Worm (Caenorhabditis elegans) whole organism, late embryonic: Measurements from ENCODE around the gene C27A2.12.

Source experiments
- C08G9.2 ChIP-seq: sonication (generic microtip); optimal IDR thresholded peaks from 2 replicates; lab custom pipeline; 2016; ENCODE audit warnings: mild to moderate bottlenecking, missing genetic modification characterization, moderate library complexity, missing compliant biosample characterization
- C38D4.7 ChIP-seq: fragments of 200-800 bp; sonication (Bioruptor generic); optimal IDR thresholded peaks from 2 replicates; lab custom pipeline; 2018; ENCODE audit warnings: mild to moderate bottlenecking, missing genetic modification characterization, moderate library complexity, missing compliant biosample characterization
- F13H6.1 ChIP-seq: sonication (generic microtip); optimal IDR thresholded peaks from 2 replicates; lab custom pipeline; 2016; ENCODE audit warnings: missing genetic modification characterization, missing compliant biosample characterization
- K02D7.2 ChIP-seq: sonication (generic microtip); optimal IDR thresholded peaks from 2 replicates; lab custom pipeline; 2017; ENCODE audit warnings: mild to moderate bottlenecking, missing genetic modification characterization, missing compliant biosample characterization
- K09A11.1 ChIP-seq: sonication (generic microtip); optimal IDR thresholded peaks from 2 replicates; lab custom pipeline; 2017; ENCODE audit warnings: antibody characterized with exemption, mild to moderate bottlenecking, missing genetic modification characterization, missing compliant biosample characterization; ENCODE audit not compliant: insufficient read depth
- Y22D7AL.16 ChIP-seq: sonication (generic microtip); optimal IDR thresholded peaks from 2 replicates; lab custom pipeline; 2016; ENCODE audit warnings: missing genetic modification characterization, missing compliant biosample characterization
- ahr-1 ChIP-seq: sonication (generic microtip); optimal IDR thresholded peaks from 2 replicates; lab custom pipeline; 2016; ENCODE audit warnings: missing genetic modification characterization, missing compliant biosample characterization
- ceh-18 ChIP-seq: sonication (generic microtip); optimal IDR thresholded peaks from 2 replicates; lab custom pipeline; 2016; ENCODE audit warnings: missing genetic modification characterization, missing compliant biosample characterization
- ceh-19 ChIP-seq: fragments of 200-800 bp; sonication (Bioruptor generic); optimal IDR thresholded peaks from 2 replicates; lab custom pipeline; 2018; ENCODE audit warnings: mild to moderate bottlenecking, missing genetic modification characterization, missing compliant biosample characterization
- ceh-2 ChIP-seq: sonication (generic microtip); optimal IDR thresholded peaks from 2 replicates; lab custom pipeline; 2016; ENCODE audit warnings: missing genotype, missing genetic modification characterization, missing compliant biosample characterization
- ceh-22 ChIP-seq: sonication (generic microtip); optimal IDR thresholded peaks from 2 replicates; lab custom pipeline; 2017; ENCODE audit warnings: missing biosample characterization, missing genetic modification characterization
- ceh-24 ChIP-seq: sonication (generic microtip); optimal IDR thresholded peaks from 2 replicates; lab custom pipeline; 2016; ENCODE audit warnings: mild to moderate bottlenecking, missing genetic modification characterization, missing compliant biosample characterization
- ceh-30 ChIP-seq: fragments of 150-350 bp; optimal IDR thresholded peaks from 2 replicates; lab custom pipeline; 2014; ENCODE audit warnings: missing biosample characterization, missing genetic modification characterization
- ceh-45 ChIP-seq: fragments of 200-800 bp; sonication (Bioruptor generic); IDR thresholded peaks from 2 replicates; pipeline ENCODE4 v1.3.6; 2022; ENCODE audit warnings: missing genetic modification reagents, missing genetic modification characterization, missing compliant biosample characterization
- ceh-48 ChIP-seq: sonication (generic microtip); optimal IDR thresholded peaks from 2 replicates; lab custom pipeline; 2016; ENCODE audit warnings: missing genetic modification characterization, inconsistent platforms, missing compliant biosample characterization
- ceh-6 ChIP-seq: fragments of 200-800 bp; sonication (Bioruptor generic); optimal IDR thresholded peaks from 2 replicates; lab custom pipeline; 2018; ENCODE audit warnings: mild to moderate bottlenecking, missing genetic modification characterization, missing compliant biosample characterization
- ceh-9 ChIP-seq: sonication (generic microtip); optimal IDR thresholded peaks from 2 replicates; lab custom pipeline; 2016; ENCODE audit warnings: mild to moderate bottlenecking, missing genetic modification characterization, inconsistent platforms, missing compliant biosample characterization
- dve-1 ChIP-seq: sonication (generic microtip); optimal IDR thresholded peaks from 2 replicates; lab custom pipeline; 2017; ENCODE audit warnings: antibody characterized with exemption, mild to moderate bottlenecking, missing genetic modification characterization, missing compliant biosample characterization
- elt-2 ChIP-seq: sonication (generic microtip); optimal IDR thresholded peaks from 2 replicates; lab custom pipeline; 2016; ENCODE audit warnings: missing genetic modification reagents, missing genetic modification characterization, missing compliant biosample characterization
- elt-4 ChIP-seq: sonication (generic microtip); optimal IDR thresholded peaks from 2 replicates; lab custom pipeline; 2016; ENCODE audit warnings: missing genetic modification characterization, missing compliant biosample characterization
- fkh-10 ChIP-seq: fragments of 150-350 bp; optimal IDR thresholded peaks from 2 replicates; lab custom pipeline; 2014; ENCODE audit warnings: missing biosample characterization, missing genetic modification reagents, missing genetic modification characterization
- hlh-15 ChIP-seq: sonication (generic microtip); optimal IDR thresholded peaks from 2 replicates; lab custom pipeline; 2016; ENCODE audit warnings: missing genetic modification characterization, missing compliant biosample characterization
- hlh-30 ChIP-seq: sonication (generic microtip); optimal IDR thresholded peaks from 2 replicates; lab custom pipeline; 2017; ENCODE audit warnings: antibody characterized with exemption, missing genetic modification characterization, missing compliant biosample characterization; ENCODE audit not compliant: insufficient read depth
- hlh-6 ChIP-seq: sonication (generic microtip); optimal IDR thresholded peaks from 2 replicates; lab custom pipeline; 2016; ENCODE audit warnings: missing genotype, missing genetic modification characterization, missing compliant biosample characterization
- lim-6 ChIP-seq: sonication (generic microtip); optimal IDR thresholded peaks from 2 replicates; lab custom pipeline; 2016; ENCODE audit warnings: missing genetic modification characterization, missing compliant biosample characterization
- lin-11 ChIP-seq: fragments of 200-800 bp; sonication (Bioruptor generic); optimal IDR thresholded peaks from 2 replicates; lab custom pipeline; 2018; ENCODE audit warnings: mild to moderate bottlenecking, missing genetic modification characterization, missing compliant biosample characterization
- madf-2 ChIP-seq: sonication (generic microtip); optimal IDR thresholded peaks from 2 replicates; lab custom pipeline; 2017; ENCODE audit warnings: missing genetic modification characterization, missing compliant biosample characterization
- mec-3 ChIP-seq: sonication (generic microtip); optimal IDR thresholded peaks from 2 replicates; lab custom pipeline; 2016; ENCODE audit warnings: borderline replicate concordance, missing genetic modification characterization, missing compliant biosample characterization
- nfya-1 ChIP-seq: sonication (generic microtip); optimal IDR thresholded peaks from 2 replicates; lab custom pipeline; 2017; ENCODE audit warnings: missing genetic modification characterization, mild to moderate bottlenecking, missing compliant biosample characterization, antibody characterized with exemption, moderate library complexity
- odd-2 ChIP-seq: sonication (generic microtip); optimal IDR thresholded peaks from 2 replicates; lab custom pipeline; 2017; ENCODE audit warnings: antibody characterized with exemption, mild to moderate bottlenecking, missing genetic modification characterization, missing compliant biosample characterization
- pag-3 ChIP-seq: sonication (generic microtip); optimal IDR thresholded peaks from 2 replicates; lab custom pipeline; 2016; ENCODE audit warnings: missing compliant biosample characterization, missing genetic modification characterization, borderline replicate concordance
- pat-9 ChIP-seq: fragments of 200-800 bp; sonication (Bioruptor generic); optimal IDR thresholded peaks from 2 replicates; lab custom pipeline; 2018; ENCODE audit warnings: mild to moderate bottlenecking, missing genetic modification characterization, moderate library complexity, missing compliant biosample characterization
- pax-1 ChIP-seq: fragments of 150-350 bp; optimal IDR thresholded peaks from 2 replicates; lab custom pipeline; 2014; ENCODE audit warnings: missing biosample characterization, missing genetic modification characterization
- pha-4 ChIP-seq: fragments of 150-350 bp; optimal IDR thresholded peaks from 2 replicates; lab custom pipeline; 2018; ENCODE audit warnings: missing biosample characterization, missing genetic modification reagents, missing genetic modification characterization
- pqm-1 ChIP-seq: sonication (generic microtip); optimal IDR thresholded peaks from 2 replicates; lab custom pipeline; 2016; ENCODE audit warnings: missing genetic modification characterization, missing compliant biosample characterization
- pros-1 ChIP-seq: fragments of 150-350 bp; optimal IDR thresholded peaks from 2 replicates; lab custom pipeline; 2014; ENCODE audit warnings: missing biosample characterization, missing genetic modification reagents, missing genetic modification characterization
- ref-2 ChIP-seq: sonication (generic microtip); optimal IDR thresholded peaks from 2 replicates; lab custom pipeline; 2016; ENCODE audit warnings: missing genetic modification characterization, missing compliant biosample characterization
- rnt-1 ChIP-seq: sonication (generic microtip); optimal IDR thresholded peaks from 2 replicates; lab custom pipeline; 2016; ENCODE audit warnings: missing genetic modification characterization, missing compliant biosample characterization
- sdc-2 ChIP-seq: sonication (generic microtip); optimal IDR thresholded peaks from 2 replicates; lab custom pipeline; 2016; ENCODE audit warnings: missing genotype, missing genetic modification characterization, missing compliant biosample characterization
- syd-9 ChIP-seq: sonication (generic microtip); optimal IDR thresholded peaks from 2 replicates; lab custom pipeline; 2016; ENCODE audit warnings: mild to moderate bottlenecking, missing genetic modification characterization, moderate library complexity, missing compliant biosample characterization
- tbx-2 ChIP-seq: sonication (generic microtip); optimal IDR thresholded peaks from 2 replicates; lab custom pipeline; 2016; ENCODE audit warnings: missing genetic modification characterization, missing compliant biosample characterization
- tbx-7 ChIP-seq: sonication (generic microtip); optimal IDR thresholded peaks from 2 replicates; lab custom pipeline; 2016; ENCODE audit warnings: missing genotype, missing genetic modification characterization, missing compliant biosample characterization
- ttx-3 ChIP-seq: sonication (generic microtip); optimal IDR thresholded peaks from 2 replicates; lab custom pipeline; 2016; ENCODE audit warnings: missing genetic modification reagents, missing genetic modification characterization, missing compliant biosample characterization
- unc-42 ChIP-seq: sonication (generic microtip); optimal IDR thresholded peaks from 2 replicates; lab custom pipeline; 2016; ENCODE audit warnings: missing genotype, missing genetic modification characterization, missing compliant biosample characterization
- unc-55 ChIP-seq: sonication (generic microtip); optimal IDR thresholded peaks from 2 replicates; lab custom pipeline; 2017; ENCODE audit warnings: missing biosample characterization, missing genetic modification reagents, missing genetic modification characterization
- unc-86 ChIP-seq: sonication (generic microtip); optimal IDR thresholded peaks from 2 replicates; lab custom pipeline; 2016; ENCODE audit warnings: missing genetic modification characterization, missing compliant biosample characterization
- zip-5 ChIP-seq: sonication (generic microtip); optimal IDR thresholded peaks from 2 replicates; lab custom pipeline; 2016; ENCODE audit warnings: missing genetic modification characterization, missing compliant biosample characterization
- ztf-16 ChIP-seq: sonication (generic microtip); optimal IDR thresholded peaks from 2 replicates; lab custom pipeline; 2017; ENCODE audit warnings: missing genetic modification characterization, missing compliant biosample characterization

Gene C27A2.12

ce11 chrII:5067927-5068326, 10.0 kb upstream of the C27A2.12 start, which contains the start of gene C27A2.8:
Gene C27A2.8, minus strand, starts transcription at chrII:5068043.
- TF ChIP-seq ceh-22 (tag; lab: Kevin White, UChicago), result no peak
- TF ChIP-seq nfya-1 (tag; lab: Kevin White, UChicago), result no peak
- TF ChIP-seq dve-1 (tag; lab: Kevin White, UChicago), result no peak
- TF ChIP-seq ttx-3 (tag; lab: Kevin White, UChicago), result no peak
- no peak for TF ChIP-seq ceh-24
- TF ChIP-seq ahr-1, result no peak
- TF ChIP-seq zip-5 (tag; lab: Kevin White, UChicago), result no peak
- no peak for TF ChIP-seq madf-2 (tag; lab: Kevin White, UChicago)
- no peak for TF ChIP-seq ceh-18 (tag; lab: Kevin White, UChicago)
- no peak for TF ChIP-seq mec-3 (tag; lab: Kevin White, UChicago)
- TF ChIP-seq lin-11, result no peak
- no peak for TF ChIP-seq K09A11.1 (tag; lab: Kevin White, UChicago)
- TF ChIP-seq Y22D7AL.16 (tag; lab: Kevin White, UChicago), result no peak
- no peak for TF ChIP-seq sdc-2 (tag; lab: Kevin White, UChicago)
- TF ChIP-seq pros-1 (tag; lab: Kevin White, UChicago), result no peak
- TF ChIP-seq unc-42 (tag; lab: Kevin White, UChicago), result no peak
- TF ChIP-seq ceh-9 (tag; lab: Kevin White, UChicago), result no peak
- TF ChIP-seq ztf-16, result no peak
- TF ChIP-seq ceh-45 (GFP tag; lab: Robert Waterston, UW), result no peak
- no peak for TF ChIP-seq hlh-30

- no peak for TF ChIP-seq ceh-30 (tag; lab: Kevin White, UChicago)
- TF ChIP-seq elt-2 (tag; lab: Kevin White, UChicago), result no peak
- TF ChIP-seq hlh-6 (tag; lab: Kevin White, UChicago), result no peak
- no peak for TF ChIP-seq syd-9
- TF ChIP-seq F13H6.1 (tag; lab: Kevin White, UChicago), result no peak
- no peak for TF ChIP-seq K02D7.2
- no peak for TF ChIP-seq ceh-22 (tag; lab: Kevin White, UChicago)
- no peak for TF ChIP-seq ztf-16
- TF ChIP-seq pax-1 (tag; lab: Kevin White, UChicago), result no peak
- TF ChIP-seq ref-2 (tag; lab: Kevin White, UChicago), result no peak
- TF ChIP-seq ceh-48 (tag; lab: Kevin White, UChicago), result no peak
- no peak for TF ChIP-seq tbx-2 (tag; lab: Kevin White, UChicago)
- no peak for TF ChIP-seq unc-55 (GFP tag; lab: Kevin White, UChicago)
- no peak for TF ChIP-seq lim-6 (tag; lab: Kevin White, UChicago)
- no peak for TF ChIP-seq odd-2 (tag; lab: Kevin White, UChicago)
- no peak for TF ChIP-seq pha-4 (tag; lab: Kevin White, UChicago)
Observed at ce11 chrII:5066967-5067366, 9.0 kb upstream of the C27A2.12 start.

ce11 chrII:5061794-5062368, 3.9 kb upstream of the C27A2.12 start, which contains the start of gene smc-5:
Gene smc-5, plus strand, starts transcription at chrII:5062125.
- TF ChIP-seq ref-2 (tag; lab: Kevin White, UChicago), result no peak
- TF ChIP-seq rnt-1 (tag; lab: Kevin White, UChicago), result peak; percentile 52
- no peak for TF ChIP-seq unc-55 (GFP tag; lab: Kevin White, UChicago)
- no peak for TF ChIP-seq pag-3 (tag; lab: Kevin White, UChicago)
- no peak for TF ChIP-seq ceh-48 (tag; lab: Kevin White, UChicago)
- TF ChIP-seq hlh-15 (tag; lab: Kevin White, UChicago), result no peak
- TF ChIP-seq ceh-6, result no peak
- peak; percentile 23 for TF ChIP-seq pqm-1
- no peak for TF ChIP-seq ceh-19
- no peak for TF ChIP-seq elt-4 (tag; lab: Kevin White, UChicago)
- TF ChIP-seq fkh-10 (GFP tag; lab: Kevin White, UChicago), result no peak
- TF ChIP-seq syd-9, result no peak
- TF ChIP-seq F13H6.1 (tag; lab: Kevin White, UChicago), result peak; percentile 36
- TF ChIP-seq C38D4.7 (GFP tag; lab: Kevin White, UChicago), result no peak
- no peak for TF ChIP-seq pros-1 (tag; lab: Kevin White, UChicago)
- no peak for TF ChIP-seq mec-3 (tag; lab: Kevin White, UChicago)
- TF ChIP-seq C08G9.2, result peak; percentile 63
- TF ChIP-seq ceh-2 (tag; lab: Kevin White, UChicago), result peak; percentile 69
- TF ChIP-seq K02D7.2, result no peak
- TF ChIP-seq tbx-7 (tag; lab: Kevin White, UChicago), result peak; percentile 43
- no peak for TF ChIP-seq pat-9 (tag; lab: Kevin White, UChicago)
- no peak for TF ChIP-seq ceh-22 (tag; lab: Kevin White, UChicago)
- TF ChIP-seq ahr-1, result no peak
- TF ChIP-seq odd-2 (tag; lab: Kevin White, UChicago), result no peak
- no peak for TF ChIP-seq unc-86 (tag; lab: Kevin White, UChicago)
- no peak for TF ChIP-seq hlh-30
